Worm (Caenorhabditis elegans): ENCODE data around the gene pat-3.
A peak's percentile ranks its signal among the peaks of the same experiment; 100 is the strongest.

pat-3 gene

DNA sequence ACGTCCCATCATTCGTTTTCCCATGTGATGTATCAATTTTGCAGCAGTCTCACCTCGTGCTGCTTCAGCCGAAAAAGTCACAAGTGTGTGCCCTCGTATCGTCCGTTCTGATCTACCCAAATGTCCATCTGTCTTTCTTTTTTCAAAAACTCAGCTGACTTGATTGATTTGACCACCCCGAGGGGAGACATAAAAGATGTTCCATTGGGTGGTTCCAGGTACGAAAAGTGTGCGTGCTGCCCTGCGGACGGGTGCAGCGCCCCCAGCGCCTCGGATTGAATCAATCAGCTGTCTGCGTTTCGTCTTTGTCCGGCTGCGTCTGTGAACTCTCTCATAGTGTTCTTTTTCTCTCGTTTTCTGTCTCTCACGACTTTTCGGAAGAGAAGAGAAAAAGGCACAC is 39.3 kb upstream of the pat-3 start (continued):
- TF ChIP-seq ceh-82 (tag; optimal IDR thresholded peaks at IDR 0.05), result no peak
- TF ChIP-seq lin-1 (GFP tag; IDR thresholded peaks at IDR 0.05), result no peak
- TF ChIP-seq mep-1 (tag; optimal IDR thresholded peaks at IDR 0.05), result peak; percentile 56
- TF ChIP-seq duxl-1 (tag; optimal IDR thresholded peaks at IDR 0.05; ENCODE audit: poor library complexity), result no peak
- no peak for TF ChIP-seq mes-2 (tag; optimal IDR thresholded peaks at IDR 0.05; ENCODE audit: poor library complexity, severe bottlenecking)
- TF ChIP-seq mdl-1 (tag; optimal IDR thresholded peaks at IDR 0.05), result peak; percentile 42 to 87
- peak; percentile 74; the same call in 1 of the 2 replicates for TF ChIP-seq set-16 (GFP tag; IDR thresholded peaks at IDR 0.05)
- TF ChIP-seq nhr-41 (GFP tag; IDR thresholded peaks at IDR 0.05), result no peak
- peak; percentile 92 for TF ChIP-seq aha-1 (tag)
- TF ChIP-seq hlh-30 (tag; optimal IDR thresholded peaks at IDR 0.05; ENCODE audit: insufficient read depth), result peak; percentile 96
- no peak for TF ChIP-seq nhr-42 (GFP tag; IDR thresholded peaks at IDR 0.05)
- TF ChIP-seq cey-2 (tag; optimal IDR thresholded peaks at IDR 0.05; ENCODE audit: borderline replicate concordance, insufficient read depth), result peak; percentile 25
- TF ChIP-seq madf-9 (GFP tag; conservative IDR thresholded peaks at IDR 0.05), result 0 out of 2 replicates have a peak, but pooled peaks have one; percentile 33
- TF ChIP-seq F49E8.2 (tag; optimal IDR thresholded peaks at IDR 0.05; ENCODE audit: borderline replicate concordance), result no peak
- peak; percentile 72 for TF ChIP-seq dve-1 (tag; optimal IDR thresholded peaks at IDR 0.05; ENCODE audit: insufficient read depth)
- TF ChIP-seq ctbp-1 (GFP tag; IDR thresholded peaks at IDR 0.05), result peak; percentile 47; the same call in 1 of the 2 replicates
- no peak for TF ChIP-seq jun-1 (tag; optimal IDR thresholded peaks at IDR 0.05)
- TF ChIP-seq nhr-10 (tag; optimal IDR thresholded peaks at IDR 0.05), result no peak
- TF ChIP-seq saeg-2 (GFP tag; IDR thresholded peaks at IDR 0.05), result no peak
- TF ChIP-seq ZK546.5 (tag; optimal IDR thresholded peaks at IDR 0.05), result no peak
- TF ChIP-seq unc-39 (tag; optimal IDR thresholded peaks at IDR 0.05), result no peak
- no peak for TF ChIP-seq vab-7 (GFP tag; IDR thresholded peaks at IDR 0.05)
- no peak for TF ChIP-seq F26F4.8 (GFP tag; conservative IDR thresholded peaks at IDR 0.05)
- no peak for TF ChIP-seq spr-3 (GFP tag; optimal IDR thresholded peaks at IDR 0.05)
- TF ChIP-seq hmg-1.1 (GFP tag; IDR thresholded peaks at IDR 0.05), result no peak; the same call in none of the 2 replicates
- no peak for TF ChIP-seq pha-4 (GFP tag; IDR thresholded peaks at IDR 0.05)
- TF ChIP-seq pha-4 (tag; optimal IDR thresholded peaks at IDR 0.05), result no peak
- TF ChIP-seq mdt-29 (GFP tag; IDR thresholded peaks at IDR 0.05), result 0 out of 2 replicates have a peak, but pooled peaks have one; percentile 48
- TF ChIP-seq egl-43 (GFP tag; IDR thresholded peaks at IDR 0.05), result no peak
- TF ChIP-seq T20F7.1 (GFP tag; optimal IDR thresholded peaks at IDR 0.05), result no peak
- TF ChIP-seq rbr-2 (tag; optimal IDR thresholded peaks at IDR 0.05), result peak; percentile 20
- no peak for TF ChIP-seq arid-1 (GFP tag; conservative IDR thresholded peaks at IDR 0.05)
- no peak for TF ChIP-seq daf-19 (GFP tag; conservative IDR thresholded peaks at IDR 0.05)
- peak; percentile 63 for TF ChIP-seq lin-39 (tag; optimal IDR thresholded peaks at IDR 0.05)
- TF ChIP-seq dmd-6 (GFP tag; IDR thresholded peaks at IDR 0.05), result peak; percentile 69
- TF ChIP-seq daf-8 (GFP tag; IDR thresholded peaks at IDR 0.05), result no peak
- no peak for TF ChIP-seq php-3 (GFP tag; IDR thresholded peaks at IDR 0.05)
- TF ChIP-seq nhr-48 (tag; optimal IDR thresholded peaks at IDR 0.05), result peak; percentile 93
- peak in 1 of 2 experiments; percentile 80 for TF ChIP-seq hif-1 (tag; optimal IDR thresholded peaks at IDR 0.05)
- TF ChIP-seq F44E2.7 (GFP tag; IDR thresholded peaks at IDR 0.05), result no peak
- peak; percentile 75 for TF ChIP-seq mxl-3 (GFP tag; optimal IDR thresholded peaks at IDR 0.05)
- TF ChIP-seq T26A8.4 (GFP tag; IDR thresholded peaks at IDR 0.05), result no peak
- no peak for TF ChIP-seq spr-1 (tag; optimal IDR thresholded peaks at IDR 0.05)
- TF ChIP-seq snpc-1.2 (GFP tag; IDR thresholded peaks at IDR 0.05), result no peak
- TF ChIP-seq fos-1 (tag; optimal IDR thresholded peaks at IDR 0.05), result no peak
- peak; percentile 1 to 65 for TF ChIP-seq lsy-2 (tag; optimal IDR thresholded peaks at IDR 0.05)
- peak; percentile 43 for TF ChIP-seq nhr-11 (tag; optimal IDR thresholded peaks at IDR 0.05)
- no peak for TF ChIP-seq nhr-111 (GFP tag; optimal IDR thresholded peaks at IDR 0.05)
- TF ChIP-seq ceh-44 (GFP tag; IDR thresholded peaks at IDR 0.05), result no peak
- TF ChIP-seq ZK337.2 (GFP tag; IDR thresholded peaks at IDR 0.05), result no peak
